Worm (Caenorhabditis elegans) whole organism, L4 larva: Measurements from ENCODE around the gene msp-152.
A peak's percentile ranks its signal among the peaks of the same experiment; 100 is the strongest.

Experiments used
- D1046.2 ChIP-seq: fragments of 200-800 bp; sonication (Bioruptor generic); IDR thresholded peaks from 2 replicates; pipeline ENCODE4 v1.3.6; 2022; ENCODE audit warnings: missing genetic modification characterization, missing compliant biosample characterization
- F10B5.3 ChIP-seq: sonication (generic microtip); optimal IDR thresholded peaks from 2 replicates; lab custom pipeline; 2016; ENCODE audit warnings: mild to moderate bottlenecking, missing genetic modification characterization, missing compliant biosample characterization
- F37D6.2 ChIP-seq: sonication (generic microtip); optimal IDR thresholded peaks from 2 replicates; lab custom pipeline; 2016; ENCODE audit warnings: mild to moderate bottlenecking, missing genetic modification characterization, missing compliant biosample characterization
- F44E2.7 ChIP-seq: fragments of 200-800 bp; sonication (Bioruptor generic); IDR thresholded peaks from 2 replicates; pipeline ENCODE4 v2.1.2; 2022; ENCODE audit warnings: missing genetic modification characterization, missing compliant biosample characterization
- T26A8.4 ChIP-seq: fragments of 200-800 bp; sonication (Bioruptor generic); IDR thresholded peaks from 2 replicates; pipeline ENCODE4 v1.3.6; 2022; ENCODE audit warnings: missing genetic modification characterization, missing compliant biosample characterization
- Y5F2A.4 ChIP-seq: fragments of 200-800 bp; sonication (Bioruptor generic); optimal IDR thresholded peaks from 2 replicates; lab custom pipeline; 2018; ENCODE audit warnings: mild to moderate bottlenecking, missing genetic modification characterization, missing compliant biosample characterization
- Y75B8A.6 ChIP-seq: fragments of 200-800 bp; sonication (Bioruptor generic); IDR thresholded peaks from 2 replicates; pipeline ENCODE4 v1.3.6; 2022; ENCODE audit warnings: missing genetic modification reagents, missing genetic modification characterization, missing compliant biosample characterization
- ZK337.2 ChIP-seq: fragments of 200-800 bp; sonication (Bioruptor generic); IDR thresholded peaks from 2 replicates; pipeline ENCODE4 v1.3.6; 2022; ENCODE audit warnings: missing genetic modification reagents, missing genetic modification characterization, missing compliant biosample characterization
- aha-1 ChIP-seq: fragments of 150-350 bp; peaks from one replicate; lab custom pipeline; 2014; ENCODE audit warnings: missing biosample characterization, missing genetic modification characterization
- ceh-28 ChIP-seq: fragments of 150-350 bp; optimal IDR thresholded peaks from 2 replicates; lab custom pipeline; 2014; ENCODE audit warnings: missing biosample characterization, missing genetic modification reagents, missing genetic modification characterization
- ceh-62 ChIP-seq: sonication (generic microtip); optimal IDR thresholded peaks from 2 replicates; lab custom pipeline; 2017; ENCODE audit warnings: missing biosample characterization, missing genetic modification characterization
- ceh-82 ChIP-seq: sonication (generic microtip); optimal IDR thresholded peaks from 2 replicates; lab custom pipeline; 2017; ENCODE audit warnings: missing biosample characterization, missing genetic modification characterization
- dmd-8 ChIP-seq: fragments of 200-800 bp; sonication (Bioruptor generic); IDR thresholded peaks from 2 replicates; pipeline ENCODE4 v1.3.6; 2022; ENCODE audit warnings: missing genetic modification characterization, missing compliant biosample characterization
- dve-1 ChIP-seq: sonication (generic microtip); optimal IDR thresholded peaks from 2 replicates; lab custom pipeline; 2017; ENCODE audit warnings: antibody characterized with exemption, mild to moderate bottlenecking, missing genetic modification characterization, missing compliant biosample characterization; ENCODE audit not compliant: insufficient read depth
- egl-27 ChIP-seq: sonication (generic microtip); optimal IDR thresholded peaks from 3 replicates; lab custom pipeline; 2017; ENCODE audit warnings: missing biosample characterization, missing genetic modification reagents, missing genetic modification characterization
- egl-43 ChIP-seq: fragments of 200-800 bp; sonication (Bioruptor generic); IDR thresholded peaks from 2 replicates; pipeline ENCODE4 v1.3.6; 2022; ENCODE audit warnings: missing genetic modification reagents, missing genetic modification characterization, missing compliant biosample characterization
- fos-1 ChIP-seq: fragments of 150-350 bp; optimal IDR thresholded peaks from 2 replicates; lab custom pipeline; 2014; ENCODE audit warnings: missing biosample characterization, missing genetic modification characterization
- gei-8 ChIP-seq: fragments of 200-800 bp; sonication (Bioruptor generic); optimal IDR thresholded peaks from 2 replicates; lab custom pipeline; 2018; ENCODE audit warnings: mild to moderate bottlenecking, missing genetic modification characterization, missing compliant biosample characterization
- hif-1 ChIP-seq, 2 experiments: sonication (generic microtip); optimal IDR thresholded peaks; 2 replicates each; lab custom pipeline; 2016 to 2017; ENCODE audit warnings: missing compliant biosample characterization in 2 of 2, missing genetic modification characterization in 2 of 2, missing genetic modification reagents in 2 of 2, missing genotype in 2 of 2, mild to moderate bottlenecking in 1 of 2
- jun-1 ChIP-seq: fragments of 150-350 bp; optimal IDR thresholded peaks from 2 replicates; lab custom pipeline; 2014; ENCODE audit warnings: missing biosample characterization, missing genetic modification reagents, missing genetic modification characterization
- lin-1 ChIP-seq: fragments of 200-800 bp; sonication (Bioruptor generic); IDR thresholded peaks from 2 replicates; pipeline ENCODE4 v1.3.6; 2022; ENCODE audit warnings: missing genetic modification reagents, missing genetic modification characterization, missing compliant biosample characterization
- lin-38 ChIP-seq: fragments of 200-800 bp; sonication (Bioruptor generic); IDR thresholded peaks from 2 replicates; pipeline ENCODE4 v1.3.6; 2022; ENCODE audit warnings: missing genetic modification reagents, missing genetic modification characterization, missing compliant biosample characterization
- mdt-29 ChIP-seq: fragments of 200-800 bp; sonication (Bioruptor generic); IDR thresholded peaks from 2 replicates; pipeline ENCODE4 v1.3.6; 2022; ENCODE audit warnings: missing genetic modification reagents, missing genetic modification characterization, missing compliant biosample characterization
- nhr-102 ChIP-seq: sonication (generic microtip); optimal IDR thresholded peaks from 2 replicates; lab custom pipeline; 2016; ENCODE audit warnings: mild to moderate bottlenecking, missing genetic modification characterization, moderate library complexity, missing compliant biosample characterization
- nhr-11 ChIP-seq: fragments of 150-350 bp; optimal IDR thresholded peaks from 2 replicates; lab custom pipeline; 2014; ENCODE audit warnings: missing biosample characterization, missing genetic modification characterization
- nhr-237 ChIP-seq: sonication (generic microtip); optimal IDR thresholded peaks from 2 replicates; lab custom pipeline; 2017; ENCODE audit warnings: missing biosample characterization, missing genetic modification characterization
- nhr-28 ChIP-seq: fragments of 150-350 bp; optimal IDR thresholded peaks from 2 replicates; lab custom pipeline; 2014; ENCODE audit warnings: missing biosample characterization, missing genetic modification characterization
- nhr-42 ChIP-seq: fragments of 200-800 bp; sonication (Bioruptor generic); IDR thresholded peaks from 2 replicates; pipeline ENCODE4 v1.3.6; 2022; ENCODE audit warnings: missing genetic modification characterization, missing compliant biosample characterization
- nhr-48 ChIP-seq: sonication (generic microtip); optimal IDR thresholded peaks from 2 replicates; lab custom pipeline; 2016; ENCODE audit warnings: mild to moderate bottlenecking, missing genetic modification characterization, missing compliant biosample characterization
- pha-4 ChIP-seq, 2 experiments: fragments of 150-350 bp in 1 of 2; fragments of 200-800 bp in 1 of 2; sonication (Bioruptor generic) in 1 of 2; IDR thresholded peaks in 1 of 2; optimal IDR thresholded peaks in 1 of 2; 2 replicates each; pipeline versions ENCODE4 v1.3.6 to Lab custom; 2014 to 2022; ENCODE audit warnings: missing genetic modification characterization in 2 of 2, missing genetic modification reagents in 2 of 2, missing biosample characterization in 1 of 2, missing compliant biosample characterization in 1 of 2
- saeg-2 ChIP-seq: fragments of 200-800 bp; sonication (Bioruptor generic); IDR thresholded peaks from 2 replicates; pipeline ENCODE4 v1.3.6; 2022; ENCODE audit warnings: missing genetic modification reagents, missing genetic modification characterization, missing compliant biosample characterization
- set-16 ChIP-seq: fragments of 200-800 bp; sonication (Bioruptor generic); IDR thresholded peaks from 2 replicates; pipeline ENCODE4 v1.3.6; 2022; ENCODE audit warnings: missing genetic modification reagents, missing genetic modification characterization, missing compliant biosample characterization
- skn-1 ChIP-seq: fragments of 150-350 bp; optimal IDR thresholded peaks from 2 replicates; lab custom pipeline; 2014; ENCODE audit warnings: missing biosample characterization, missing genetic modification characterization
- snpc-4 ChIP-seq: fragments of 150-350 bp; optimal IDR thresholded peaks from 2 replicates; lab custom pipeline; 2014; ENCODE audit warnings: missing biosample characterization, missing genetic modification characterization
- spr-1 ChIP-seq: sonication (generic microtip); optimal IDR thresholded peaks from 2 replicates; lab custom pipeline; 2016; ENCODE audit warnings: mild to moderate bottlenecking, missing genetic modification characterization, missing compliant biosample characterization
- unc-62 ChIP-seq, 3 experiments: fragments of 150-350 bp in 1 of 3; sonication (generic microtip); optimal IDR thresholded peaks in 2 of 3; peaks in 1 of 3; 1 replicate in 1 of 3; 2 replicates in 2 of 3; lab custom pipeline; 2014 to 2017; ENCODE audit warnings: missing biosample characterization in 3 of 3, missing genetic modification characterization in 3 of 3, missing genetic modification reagents in 3 of 3, missing genotype in 1 of 3
- zag-1 ChIP-seq: fragments of 150-350 bp; optimal IDR thresholded peaks from 2 replicates; lab custom pipeline; 2014; ENCODE audit warnings: missing biosample characterization, missing genetic modification characterization
- zip-2 ChIP-seq: fragments of 150-350 bp; optimal IDR thresholded peaks from 2 replicates; lab custom pipeline; 2014; ENCODE audit warnings: missing biosample characterization, missing genetic modification characterization

msp-152 gene

ce11 chrII:4931286-4931685 lies 1.5 kb upstream of the msp-152 start:
- TF ChIP-seq unc-62 (GFP tag; optimal IDR thresholded peaks at IDR 0.05 in 1 of 2; lab: Kevin White, UChicago) (peak in 1 of 2 experiments; percentile 91), unc-62 (tag; optimal IDR thresholded peaks at IDR 0.05; lab: Kevin White, UChicago) (no peak), egl-27 (tag; lab: Kevin White, UChicago) (no peak), nhr-42 (GFP tag; lab: Robert Waterston, UW) (no peak), zip-2 (no peak), nhr-48 (tag; lab: Kevin White, UChicago) (no peak)

- TF ChIP-seq spr-1 (tag; lab: Kevin White, UChicago) (no peak), nhr-28 (tag; lab: Kevin White, UChicago) (no peak), T26A8.4 (no peak)
Measured at ce11 chrII:4934954-4935353, 2.1 kb downstream of the msp-152 start, which contains the start of gene gst-30. Gene gst-30 (minus strand): TSS chrII:4935054.

ce11 chrII:4935518-4935917 lies 2.7 kb downstream of the msp-152 start, which contains the start of gene ZK546.5:
Gene ZK546.5 (plus strand): TSS chrII:4935818.
- peak; percentile 60 for TF ChIP-seq lin-38 (GFP tag; lab: Robert Waterston, UW)
- TF ChIP-seq aha-1 = peak; percentile 24
- no peak for TF ChIP-seq snpc-4 (tag; lab: Kevin White, UChicago)
- TF ChIP-seq fos-1 (tag; lab: Kevin White, UChicago) = no peak

DNA sequence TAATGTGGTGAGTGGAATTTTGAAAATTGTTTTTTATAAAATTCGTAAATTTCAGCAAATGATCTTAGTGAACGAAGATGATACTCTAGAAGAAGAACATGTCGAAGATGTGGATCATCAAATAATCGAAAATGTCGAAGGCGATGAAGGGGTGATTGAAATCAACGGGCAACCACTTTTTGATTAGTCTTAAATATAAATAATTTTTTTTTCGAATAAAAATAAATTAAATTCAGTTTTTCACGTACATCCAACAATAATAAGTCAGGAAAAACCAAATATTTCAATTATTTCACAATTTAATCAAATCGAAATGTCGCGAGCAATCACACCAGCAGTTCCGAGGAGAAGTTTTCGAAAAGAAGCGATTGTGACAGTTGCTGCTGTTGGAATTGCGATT lies 4.9 kb downstream of the msp-152 start, which contains the start of gene ZK546.4:
TSS of gene ZK546.4 (plus strand) at position 301 of the 400 bp plus-strand sequence.
- TF ChIP-seq dve-1 (tag; lab: Kevin White, UChicago) (no peak), zip-2 (no peak), egl-43 (GFP tag; lab: Robert Waterston, UW) (no peak), zag-1 (tag; lab: Kevin White, UChicago) (no peak), nhr-11 (tag; lab: Kevin White, UChicago) (no peak), T26A8.4 (no peak), set-16 (GFP tag; lab: Robert Waterston, UW) (no peak), gei-8 (no peak), skn-1 (tag; lab: Kevin White, UChicago) (no peak), F37D6.2 (tag; lab: Kevin White, UChicago) (no peak), Y5F2A.4 (GFP tag; lab: Kevin White, UChicago) (no peak), ceh-28 (no peak)

DNA sequence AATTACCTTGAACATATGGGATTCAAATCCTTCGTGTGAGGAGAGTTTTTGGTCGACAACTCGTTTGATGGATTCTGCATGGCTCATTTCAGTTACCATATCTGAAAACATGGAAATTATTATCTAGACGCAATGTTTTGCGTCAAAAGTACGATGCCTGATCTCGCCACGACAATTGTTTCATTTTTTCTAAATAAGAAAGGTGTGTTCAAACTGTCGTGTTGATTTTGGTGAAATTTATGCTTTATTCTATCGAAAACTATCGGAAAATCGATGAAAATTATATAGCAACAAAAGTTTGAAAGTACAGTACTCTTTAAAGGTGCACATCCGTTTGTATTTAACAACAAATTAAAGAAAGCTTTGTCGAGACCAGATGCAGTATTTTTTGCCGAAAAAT lies 8.2 kb downstream of the msp-152 start, which contains the start of gene cblc-1:
TSS of gene cblc-1 (minus strand) at position 101 of the 400 bp plus-strand sequence.
- TF ChIP-seq ceh-82 = no peak
- TF ChIP-seq nhr-102 (tag; lab: Kevin White, UChicago) = no peak
- no peak for TF ChIP-seq hif-1 (tag; optimal IDR thresholded peaks at IDR 0.05; lab: Kevin White, UChicago)
- no peak for TF ChIP-seq jun-1
- no peak for TF ChIP-seq snpc-4 (tag; lab: Kevin White, UChicago)
- TF ChIP-seq F44E2.7 (GFP tag; lab: Robert Waterston, UW) = no peak
- TF ChIP-seq pha-4 (GFP tag; IDR thresholded peaks at IDR 0.05; lab: Robert Waterston, UW) = no peak
- TF ChIP-seq pha-4 (tag; optimal IDR thresholded peaks at IDR 0.05; lab: Kevin White, UChicago) = no peak
- TF ChIP-seq ceh-62 (tag; lab: Kevin White, UChicago) = no peak
- no peak for TF ChIP-seq nhr-237 (tag; lab: Kevin White, UChicago)
- TF ChIP-seq lin-1 = no peak
- no peak for TF ChIP-seq dmd-8 (GFP tag; lab: Robert Waterston, UW)
- TF ChIP-seq nhr-28 (tag; lab: Kevin White, UChicago) = no peak
- no peak for TF ChIP-seq Y75B8A.6 (GFP tag; lab: Robert Waterston, UW)
- no peak for TF ChIP-seq D1046.2 (GFP tag; lab: Robert Waterston, UW)
- no peak for TF ChIP-seq aha-1
- TF ChIP-seq mdt-29 (GFP tag; lab: Robert Waterston, UW) = no peak
- no peak for TF ChIP-seq F10B5.3 (tag; lab: Kevin White, UChicago)
- no peak for TF ChIP-seq ZK337.2 (GFP tag; lab: Robert Waterston, UW)
- TF ChIP-seq saeg-2 (GFP tag; lab: Robert Waterston, UW) = no peak
